Fruit fly (Drosophila melanogaster) whole organism, embryonic: ENCODE data around the gene Elp6.

Experiments
- CG11247 ChIP-seq: fragments of 200-800 bp; sonication (Bioruptor generic); IDR thresholded peaks from 2 replicates; pipeline ENCODE4 v1.3.6; 2022; ENCODE audit warnings: missing biosample characterization, missing genetic modification characterization
- CG12744 ChIP-seq: fragments of 200-800 bp; sonication (Bioruptor generic); optimal IDR thresholded peaks from 2 replicates; lab custom pipeline; 2016; ENCODE audit warnings: missing biosample characterization, missing genetic modification characterization
- CG12942 ChIP-seq: fragments of 200-800 bp; sonication (Bioruptor generic); optimal IDR thresholded peaks from 3 replicates; lab custom pipeline; 2016; ENCODE audit warnings: missing biosample characterization, missing genetic modification characterization
- CG13424 ChIP-seq: fragments of 200-800 bp; sonication (Bioruptor generic); optimal IDR thresholded peaks from 2 replicates; lab custom pipeline; 2019; ENCODE audit warnings: missing biosample characterization, mild to moderate bottlenecking, missing genetic modification characterization, moderate library complexity
- CG13624 ChIP-seq: fragments of 200-800 bp; sonication (Bioruptor generic); optimal IDR thresholded peaks from 2 replicates; lab custom pipeline; 2016; ENCODE audit warnings: missing biosample characterization, missing genetic modification characterization
- CG15011 ChIP-seq: fragments of 200-800 bp; sonication (Bioruptor generic); optimal IDR thresholded peaks from 3 replicates; lab custom pipeline; 2018; ENCODE audit warnings: missing biosample characterization, mild to moderate bottlenecking, missing genetic modification characterization
- CG15601 ChIP-seq: fragments of 200-800 bp; sonication (Bioruptor generic); optimal IDR thresholded peaks from 3 replicates; lab custom pipeline; 2019; ENCODE audit warnings: missing biosample characterization, mild to moderate bottlenecking, missing genetic modification characterization, moderate library complexity
- CG15696 ChIP-seq: fragments of 200-800 bp; sonication (Bioruptor generic); optimal IDR thresholded peaks from 2 replicates; lab custom pipeline; 2019; ENCODE audit warnings: missing biosample characterization, mild to moderate bottlenecking, missing genetic modification characterization, moderate library complexity
- CG16813 ChIP-seq: fragments of 200-800 bp; sonication (Bioruptor generic); IDR thresholded peaks from 3 replicates; pipeline ENCODE4 v1.3.6; 2022; ENCODE audit warnings: missing biosample characterization, missing genetic modification characterization; ENCODE audit not compliant: partially characterized antibody
- CG17802 ChIP-seq: fragments of 200-800 bp; sonication (Bioruptor generic); optimal IDR thresholded peaks from 2 replicates; lab custom pipeline; 2018; ENCODE audit warnings: missing biosample characterization, mild to moderate bottlenecking, missing genetic modification characterization, moderate library complexity
- CG1832 ChIP-seq: fragments of 200-800 bp; sonication (Bioruptor generic); optimal IDR thresholded peaks from 2 replicates; lab custom pipeline; 2017; ENCODE audit warnings: missing biosample characterization, mild to moderate bottlenecking, missing genetic modification characterization, inconsistent platforms
- CG3847 ChIP-seq: fragments of 200-800 bp; sonication (Bioruptor generic); IDR thresholded peaks from 2 replicates; pipeline ENCODE4 v1.3.6; 2022; ENCODE audit warnings: missing biosample characterization, missing genetic modification characterization
- CG4328 ChIP-seq: fragments of 200-800 bp; sonication (Bioruptor generic); optimal IDR thresholded peaks from 3 replicates; lab custom pipeline; 2017; ENCODE audit warnings: missing biosample characterization, missing genetic modification reagents, missing genetic modification characterization
- CG7839 ChIP-seq: fragments of 200-800 bp; sonication (Bioruptor generic); optimal IDR thresholded peaks from 3 replicates; lab custom pipeline; 2018; ENCODE audit warnings: missing biosample characterization, mild to moderate bottlenecking, missing genetic modification characterization, moderate library complexity
- CG8924 ChIP-seq: fragments of 200-800 bp; optimal IDR thresholded peaks from 3 replicates; lab custom pipeline; 2019; ENCODE audit warnings: missing biosample characterization, mild to moderate bottlenecking, missing genetic modification characterization, moderate library complexity
- CG9727 ChIP-seq: fragments of 200-800 bp; sonication (Bioruptor generic); optimal IDR thresholded peaks from 3 replicates; lab custom pipeline; 2017; ENCODE audit warnings: missing biosample characterization, mild to moderate bottlenecking, missing genetic modification characterization
- CkIIα-i1 ChIP-seq: fragments of 200-800 bp; sonication (Bioruptor generic); IDR thresholded peaks from 2 replicates; pipeline ENCODE4 v1.3.6; 2022; ENCODE audit warnings: missing biosample characterization, missing genetic modification characterization
- E2f2 ChIP-seq: fragments of 200-800 bp; sonication (Bioruptor generic); IDR thresholded peaks from 2 replicates; pipeline ENCODE4 v1.3.6; 2022; ENCODE audit warnings: missing biosample characterization, missing genetic modification characterization
- HmgD ChIP-seq: fragments of 200-800 bp; sonication (Bioruptor generic); optimal IDR thresholded peaks from 3 replicates; lab custom pipeline; 2016; ENCODE audit warnings: missing biosample characterization, missing genetic modification characterization
- Myb ChIP-seq: fragments of 200-800 bp; sonication (Bioruptor generic); optimal IDR thresholded peaks from 2 replicates; lab custom pipeline; 2016; ENCODE audit warnings: missing biosample characterization, missing genetic modification characterization
- Neu2 ChIP-seq: fragments of 200-800 bp; sonication (Bioruptor generic); optimal IDR thresholded peaks from 3 replicates; lab custom pipeline; 2016; ENCODE audit warnings: missing biosample characterization, missing genetic modification characterization, borderline replicate concordance
- PHDP ChIP-seq: fragments of 200-800 bp; sonication (Bioruptor generic); optimal IDR thresholded peaks from 3 replicates; lab custom pipeline; 2018; ENCODE audit warnings: missing biosample characterization, mild to moderate bottlenecking, missing genetic modification characterization, moderate library complexity
- Pdp1 ChIP-seq, 2 experiments: fragments of 200-800 bp; sonication (Bioruptor generic); optimal IDR thresholded peaks; 3 replicates each; lab custom pipeline; 2016; ENCODE audit warnings: missing biosample characterization in 2 of 2, missing genetic modification characterization in 2 of 2, mild to moderate bottlenecking in 1 of 2, moderate library complexity in 1 of 2
- Ptx1 ChIP-seq: fragments of 200-800 bp; sonication (Bioruptor generic); IDR thresholded peaks from 2 replicates; pipeline ENCODE4 v1.3.6; 2022; ENCODE audit warnings: missing biosample characterization, missing genetic modification characterization
- Scr ChIP-seq: fragments of 200-800 bp; sonication (Bioruptor generic); IDR thresholded peaks from 2 replicates; pipeline ENCODE4 v1.3.6; 2022; ENCODE audit warnings: missing biosample characterization, missing genetic modification characterization; ENCODE audit not compliant: partially characterized antibody
- Sox102F ChIP-seq: fragments of 200-800 bp; sonication (Bioruptor generic); optimal IDR thresholded peaks from 2 replicates; lab custom pipeline; 2018; ENCODE audit warnings: missing biosample characterization, mild to moderate bottlenecking, missing genetic modification characterization, moderate library complexity
- Spps ChIP-seq: fragments of 200-800 bp; sonication (Bioruptor generic); optimal IDR thresholded peaks from 2 replicates; lab custom pipeline; 2018; ENCODE audit warnings: missing biosample characterization, mild to moderate bottlenecking, missing genetic modification characterization
- TFAM ChIP-seq: fragments of 200-800 bp; sonication (Bioruptor generic); optimal IDR thresholded peaks from 2 replicates; lab custom pipeline; 2017; ENCODE audit warnings: missing biosample characterization, missing genetic modification characterization, inconsistent platforms
- Usf ChIP-seq: fragments of 200-800 bp; sonication (Bioruptor generic); optimal IDR thresholded peaks from 2 replicates; lab custom pipeline; 2017; ENCODE audit warnings: missing genotype, missing biosample characterization, missing genetic modification characterization
- amos ChIP-seq: fragments of 200-800 bp; sonication (Bioruptor generic); IDR thresholded peaks from 2 replicates; pipeline ENCODE4 v1.3.6; 2022; ENCODE audit warnings: missing biosample characterization, missing genetic modification characterization; ENCODE audit not compliant: partially characterized antibody
- ara ChIP-seq: fragments of 200-800 bp; sonication (Bioruptor generic); IDR thresholded peaks from 2 replicates; pipeline ENCODE4 v1.3.6; 2022; ENCODE audit warnings: missing biosample characterization, missing genetic modification characterization
- bowl ChIP-seq: fragments of 200-800 bp; sonication (Bioruptor generic); IDR thresholded peaks from 2 replicates; pipeline ENCODE4 v1.3.6; 2022; ENCODE audit warnings: missing biosample characterization, missing genetic modification characterization
- cad ChIP-seq: fragments of >200 bp; optimal IDR thresholded peaks from 2 replicates; lab custom pipeline; 2017; ENCODE audit warnings: missing biosample characterization, missing genetic modification characterization
- chn ChIP-seq: fragments of 200-800 bp; sonication (Bioruptor generic); optimal IDR thresholded peaks from 2 replicates; lab custom pipeline; 2016; ENCODE audit warnings: missing biosample characterization, missing genetic modification characterization
- dmrt99B ChIP-seq: fragments of 200-800 bp; sonication (Bioruptor generic); optimal IDR thresholded peaks from 2 replicates; lab custom pipeline; 2018; ENCODE audit warnings: missing biosample characterization, mild to moderate bottlenecking, missing genetic modification characterization, moderate library complexity
- esg ChIP-seq: fragments of 200-800 bp; sonication (Bioruptor generic); conservative IDR thresholded peaks from 2 replicates; pipeline ENCODE4 v1.3.6; 2022; ENCODE audit warnings: missing biosample characterization, missing genetic modification characterization
- ftz-f1 ChIP-seq: fragments of 200-800 bp; sonication (Bioruptor generic); optimal IDR thresholded peaks from 2 replicates; lab custom pipeline; 2016; ENCODE audit warnings: missing biosample characterization, missing genetic modification characterization
- gfzf ChIP-seq: fragments of 200-800 bp; sonication (Bioruptor generic); optimal IDR thresholded peaks from 2 replicates; lab custom pipeline; 2016; ENCODE audit warnings: missing biosample characterization, mild to moderate bottlenecking, missing genetic modification characterization, moderate library complexity
- jigr1 ChIP-seq: fragments of 200-800 bp; sonication (Bioruptor generic); IDR thresholded peaks from 3 replicates; pipeline ENCODE4 v1.3.6; 2022; ENCODE audit warnings: missing biosample characterization, missing genetic modification characterization
- jing ChIP-seq: fragments of 200-800 bp; sonication (Bioruptor generic); optimal IDR thresholded peaks from 2 replicates; lab custom pipeline; 2018; ENCODE audit warnings: missing biosample characterization, mild to moderate bottlenecking, missing genetic modification characterization
- nom ChIP-seq: fragments of 200-800 bp; sonication (Bioruptor generic); optimal IDR thresholded peaks from 2 replicates; lab custom pipeline; 2017; ENCODE audit warnings: missing biosample characterization, missing genetic modification characterization, mild to moderate bottlenecking, moderate library complexity, missing genetic modification reagents
- odd ChIP-seq: fragments of 200-800 bp; sonication (Bioruptor generic); optimal IDR thresholded peaks from 2 replicates; lab custom pipeline; 2017; ENCODE audit warnings: missing biosample characterization, mild to moderate bottlenecking, missing genetic modification characterization
- row ChIP-seq: fragments of 200-800 bp; sonication (Bioruptor generic); IDR thresholded peaks from 3 replicates; pipeline ENCODE4 v1.3.6; 2022; ENCODE audit warnings: missing biosample characterization, missing genetic modification characterization
- schlank ChIP-seq: fragments of 200-800 bp; sonication (Bioruptor generic); optimal IDR thresholded peaks from 2 replicates; lab custom pipeline; 2018; ENCODE audit warnings: missing biosample characterization, mild to moderate bottlenecking, missing genetic modification characterization
- sens-2 ChIP-seq: fragments of 200-800 bp; sonication (Bioruptor generic); IDR thresholded peaks from 2 replicates; pipeline ENCODE4 v1.3.6; 2022; ENCODE audit warnings: missing biosample characterization, missing genetic modification characterization
- sima ChIP-seq: fragments of 200-800 bp; sonication (Bioruptor generic); optimal IDR thresholded peaks from 2 replicates; lab custom pipeline; 2016; ENCODE audit warnings: missing biosample characterization, missing genetic modification characterization
- sob ChIP-seq: fragments of 200-800 bp; sonication (Bioruptor generic); IDR thresholded peaks from 2 replicates; pipeline ENCODE4 v1.3.6; 2022; ENCODE audit warnings: missing biosample characterization, missing genetic modification characterization
- tgo ChIP-seq: fragments of 200-800 bp; sonication (Bioruptor generic); IDR thresholded peaks from 3 replicates; pipeline ENCODE4 v1.3.6; 2022; ENCODE audit warnings: missing biosample characterization, missing genetic modification characterization
- tx ChIP-seq: fragments of 200-800 bp; sonication (Bioruptor generic); optimal IDR thresholded peaks from 2 replicates; lab custom pipeline; 2016; ENCODE audit warnings: missing biosample characterization, missing genetic modification characterization

Gene Elp6

dm6 chr3R:13400902-13401721, 34.4 kb upstream of the Elp6 start (continued):
- peak; percentile 91 for TF ChIP-seq CG9727 (GFP tag; lab: Kevin White, UChicago)
- TF ChIP-seq Spps = peak; percentile 78
- peak; percentile 92 for TF ChIP-seq Sox102F (GFP tag; lab: Kevin White, UChicago)
- TF ChIP-seq CG1832 (GFP tag; lab: Kevin White, UChicago) = no peak
- TF ChIP-seq CG15696 = peak; percentile 88
- TF ChIP-seq sima = peak; percentile 57
- no peak for TF ChIP-seq gfzf (GFP tag; lab: Kevin White, UChicago)
- TF ChIP-seq CG8924 (tag; lab: Kevin White, UChicago) = peak; percentile 92
- TF ChIP-seq Myb = peak; percentile 76
- no peak for TF ChIP-seq ftz-f1 (GFP tag; lab: Kevin White, UChicago)
- peak; percentile 92 for TF ChIP-seq CG13424
- peak; percentile 67 for TF ChIP-seq schlank (tag; lab: Kevin White, UChicago)
- TF ChIP-seq CG15011 = peak; percentile 77
- no peak for TF ChIP-seq HmgD (GFP tag; lab: Kevin White, UChicago)
- TF ChIP-seq CG12744 = peak; percentile 86
- peak; percentile 84 to 88 for TF ChIP-seq Pdp1 (GFP tag; optimal IDR thresholded peaks at IDR 0.05; lab: Kevin White, UChicago)
- TF ChIP-seq dmrt99B (tag; lab: Kevin White, UChicago) = peak; percentile 96
- TF ChIP-seq TFAM = peak; percentile 53
- peak; percentile 88 for TF ChIP-seq ara (GFP tag; lab: Robert Waterston, UW)
- no peak for TF ChIP-seq bowl (GFP tag; lab: Robert Waterston, UW)
- peak; percentile 91 for TF ChIP-seq nom
- peak; percentile 91 for TF ChIP-seq chn
- TF ChIP-seq CG13624 (GFP tag; lab: Kevin White, UChicago) = peak; percentile 88
- TF ChIP-seq sob (GFP tag; lab: Robert Waterston, UW) = peak; percentile 80
- TF ChIP-seq odd (GFP tag; lab: Kevin White, UChicago) = peak; percentile 86
- peak; percentile 68 for TF ChIP-seq E2f2 (GFP tag; lab: Robert Waterston, UW)
- TF ChIP-seq sens-2 (GFP tag; lab: Robert Waterston, UW) = peak; percentile 75; the same call in 1 of the 2 replicates
- TF ChIP-seq jing = peak; percentile 77
- TF ChIP-seq CG15601 (tag; lab: Kevin White, UChicago) = peak; percentile 83
- TF ChIP-seq Scr (GFP tag; lab: Robert Waterston, UW) = no peak
- no peak for TF ChIP-seq CG16813 (GFP tag; lab: Robert Waterston, UW)
- peak; percentile 69 for TF ChIP-seq CG17802
- peak; percentile 9 for TF ChIP-seq Neu2
- TF ChIP-seq CkIIα-i1 = 0 out of 2 replicates have a peak, but pooled peaks have one; percentile 21
- TF ChIP-seq tx (GFP tag; lab: Kevin White, UChicago) = peak; percentile 86
- TF ChIP-seq CG7839 (tag; lab: Kevin White, UChicago) = peak; percentile 95
- peak; percentile 86 for TF ChIP-seq esg
- TF ChIP-seq PHDP (tag; lab: Kevin White, UChicago) = peak; percentile 91
- peak; percentile 78 for TF ChIP-seq Usf (GFP tag; lab: Kevin White, UChicago)
- peak; percentile 68; the same call in 2 of the 3 replicates for TF ChIP-seq jigr1 (GFP tag; lab: Robert Waterston, UW)
- TF ChIP-seq tgo (GFP tag; lab: Robert Waterston, UW) = peak; percentile 88
- TF ChIP-seq CG12942 (GFP tag; lab: Kevin White, UChicago) = peak; percentile 84
- peak; percentile 73 for TF ChIP-seq CG4328 (GFP tag; lab: Kevin White, UChicago)
- no peak for TF ChIP-seq cad
- peak; percentile 60 for TF ChIP-seq CG11247
- peak; percentile 90 for TF ChIP-seq Ptx1 (GFP tag; lab: Robert Waterston, UW)
- TF ChIP-seq amos (GFP tag; lab: Robert Waterston, UW) = no peak
- TF ChIP-seq CG3847 = peak; percentile 78
- peak; percentile 88 for TF ChIP-seq row
